Fruit fly (Drosophila melanogaster): ENCODE measurements around the gene FoxP.

Gene FoxP

dm6 chr3R:9767620-9768592, 37.2 kb upstream of the FoxP start, which contains the start of gene Naa80 (continued):
- TF ChIP-seq CG32767 (GFP tag; IDR thresholded peaks at IDR 0.05) (0 out of 2 replicates have a peak, but pooled peaks have one; percentile 25), Trl (optimal IDR thresholded peaks at IDR 0.05) (no peak), Trl (GFP tag; optimal IDR thresholded peaks at IDR 0.05) (peak; percentile 83), CG30020 (tag; optimal IDR thresholded peaks at IDR 0.05) (peak; percentile 9), CG6854 (GFP tag; optimal IDR thresholded peaks at IDR 0.05) (no peak), sim (GFP tag; IDR thresholded peaks at IDR 0.05) (no peak), hb (GFP tag; IDR thresholded peaks at IDR 0.05; ENCODE audit: partially characterized antibody) (no peak; the same call in 2 of the 3 replicates), CG12769 (tag; optimal IDR thresholded peaks at IDR 0.05) (peak; percentile 88), jumu (GFP tag; optimal IDR thresholded peaks at IDR 0.05) (peak; percentile 89), CG7928 (GFP tag; optimal IDR thresholded peaks at IDR 0.05) (peak; percentile 7), CG8944 (GFP tag; optimal IDR thresholded peaks at IDR 0.05) (peak; percentile 77), dati (GFP tag; IDR thresholded peaks at IDR 0.05) (no peak), vnd (GFP tag; IDR thresholded peaks at IDR 0.05; ENCODE audit: partially characterized antibody) (no peak), kah (GFP tag; optimal IDR thresholded peaks at IDR 0.05) (peak; percentile 31), CG11247 (GFP tag; IDR thresholded peaks at IDR 0.05) (peak; percentile 79), CG15601 (tag; optimal IDR thresholded peaks at IDR 0.05) (peak; percentile 22), ewg (GFP tag; optimal IDR thresholded peaks at IDR 0.05) (peak; percentile 58), dm (GFP tag; optimal IDR thresholded peaks at IDR 0.05) (peak; percentile 67), CoRest (tag; optimal IDR thresholded peaks at IDR 0.05) (peak; percentile 6), sna (GFP tag; IDR thresholded peaks at IDR 0.05; ENCODE audit: partially characterized antibody) (no peak), Fer2 (tag; optimal IDR thresholded peaks at IDR 0.05) (peak; percentile 8), Taf1 (GFP tag; IDR thresholded peaks at IDR 0.05) (no peak), CG1233 (GFP tag; optimal IDR thresholded peaks at IDR 0.05) (peak; percentile 31), Bteb2 (GFP tag; optimal IDR thresholded peaks at IDR 0.05) (peak; percentile 50), CG10321 (GFP tag; IDR thresholded peaks at IDR 0.05) (peak; percentile 11; the same call in 1 of the 2 replicates), D (optimal IDR thresholded peaks at IDR 0.05) (no peak), D (GFP tag; optimal IDR thresholded peaks at IDR 0.05) (no peak), slbo (GFP tag; IDR thresholded peaks at IDR 0.05) (peak; percentile 88), gt (GFP tag; IDR thresholded peaks at IDR 0.05) (no peak), crc (GFP tag; optimal IDR thresholded peaks at IDR 0.05) (peak; percentile 22), al (GFP tag; IDR thresholded peaks at IDR 0.05) (peak; percentile 61), CG13296 (GFP tag; optimal IDR thresholded peaks at IDR 0.05) (peak; percentile 64), slou (GFP tag; optimal IDR thresholded peaks at IDR 0.05) (no peak), CG8478 (optimal IDR thresholded peaks at IDR 0.05) (no peak), CG6683 (GFP tag; optimal IDR thresholded peaks at IDR 0.05) (no peak), h (optimal IDR thresholded peaks at IDR 0.05) (no peak), ci (GFP tag; IDR thresholded peaks at IDR 0.05) (peak; percentile 85), Drgx (GFP tag; IDR thresholded peaks at IDR 0.05) (peak; percentile 11; the same call in 1 of the 2 replicates), pros (GFP tag; optimal IDR thresholded peaks at IDR 0.05) (no peak), CG13775 (GFP tag; optimal IDR thresholded peaks at IDR 0.05) (peak; percentile 9), bcd (GFP tag; optimal IDR thresholded peaks at IDR 0.05) (peak; percentile 58), zen (tag; optimal IDR thresholded peaks at IDR 0.05) (peak; percentile 15), amos (GFP tag; IDR thresholded peaks at IDR 0.05; ENCODE audit: partially characterized antibody) (peak; percentile 64), Nf-YC (tag; optimal IDR thresholded peaks at IDR 0.05) (peak; percentile 52), CG6791 (GFP tag; IDR thresholded peaks at IDR 0.05; ENCODE audit: partially characterized antibody) (peak; percentile 61; the same call in 1 of the 3 replicates), CG31441 (GFP tag; IDR thresholded peaks at IDR 0.05) (no peak; the same call in 1 of the 2 replicates), stc (GFP tag; IDR thresholded peaks at IDR 0.05) (no peak), maf-S (GFP tag; optimal IDR thresholded peaks at IDR 0.05) (peak; percentile 84), CG8765 (GFP tag; IDR thresholded peaks at IDR 0.05) (peak; percentile 38; the same call in 1 of the 2 replicates)
